Worm (Caenorhabditis elegans): ENCODE data around the gene D1086.21.

Gene D1086.21

ce11 chrV:14028256-14028743, 36.2 kb upstream of the D1086.21 start (continued):
- TF ChIP-seq alr-1 (tag; optimal IDR thresholded peaks at IDR 0.05; ENCODE audit: borderline replicate concordance): no peak
- TF ChIP-seq fos-1 (tag; optimal IDR thresholded peaks at IDR 0.05): peak; percentile 46
- peak; percentile 59 for TF ChIP-seq swsn-7 (tag; optimal IDR thresholded peaks at IDR 0.05)
- TF ChIP-seq pag-3 (tag; optimal IDR thresholded peaks at IDR 0.05; ENCODE audit: borderline replicate concordance, insufficient read depth): no peak
- no peak for TF ChIP-seq sptf-1 (tag; optimal IDR thresholded peaks at IDR 0.05)
- TF ChIP-seq isw-1 (GFP tag; IDR thresholded peaks at IDR 0.05): peak; percentile 22; the same call in 1 of the 2 replicates
- TF ChIP-seq fkh-8 (tag; optimal IDR thresholded peaks at IDR 0.05): no peak
- no peak for TF ChIP-seq ceh-90 (tag; optimal IDR thresholded peaks at IDR 0.05)
- peak; percentile 9 for TF ChIP-seq tbx-2 (tag; optimal IDR thresholded peaks at IDR 0.05)
- TF ChIP-seq sox-4 (tag; optimal IDR thresholded peaks at IDR 0.05): no peak
- peak; percentile 84 for TF ChIP-seq elt-2 (tag; optimal IDR thresholded peaks at IDR 0.05)
- TF ChIP-seq mdl-1 (tag; optimal IDR thresholded peaks at IDR 0.05): no peak
- peak in 1 of 2 experiments; percentile 57 for TF ChIP-seq ztf-11 (tag; optimal IDR thresholded peaks at IDR 0.05)
- peak; percentile 72 for TF ChIP-seq grh-1 (GFP tag; IDR thresholded peaks at IDR 0.05)
- TF ChIP-seq ces-1 (GFP tag; optimal IDR thresholded peaks at IDR 0.05): no peak
- TF ChIP-seq dsc-1 (tag; optimal IDR thresholded peaks at IDR 0.05): no peak
- peak; percentile 29 for TF ChIP-seq irx-1 (tag; optimal IDR thresholded peaks at IDR 0.05)
- TF ChIP-seq mef-2 (tag; optimal IDR thresholded peaks at IDR 0.05): no peak
- no peak for TF ChIP-seq blmp-1 (tag; optimal IDR thresholded peaks at IDR 0.05)
- TF ChIP-seq ceh-63 (GFP tag; optimal IDR thresholded peaks at IDR 0.05): no peak
- peak; percentile 80 for TF ChIP-seq nhr-47 (tag; optimal IDR thresholded peaks at IDR 0.05)
- peak; percentile 18 for TF ChIP-seq aly-2 (tag; optimal IDR thresholded peaks at IDR 0.05)
- TF ChIP-seq aha-1 (tag; optimal IDR thresholded peaks at IDR 0.05): no peak
- TF ChIP-seq nhr-28 (tag; optimal IDR thresholded peaks at IDR 0.05): no peak
- TF ChIP-seq nhr-11 (tag; optimal IDR thresholded peaks at IDR 0.05): no peak
- no peak for TF ChIP-seq mep-1 (tag; optimal IDR thresholded peaks at IDR 0.05)
- no peak for TF ChIP-seq unc-86 (tag; optimal IDR thresholded peaks at IDR 0.05)
- TF ChIP-seq egl-27 (tag; optimal IDR thresholded peaks at IDR 0.05): no peak
- no peak for TF ChIP-seq ztf-4 (tag; optimal IDR thresholded peaks at IDR 0.05)
- no peak for TF ChIP-seq pqm-1 (tag; optimal IDR thresholded peaks at IDR 0.05)
- peak; percentile 84 for TF ChIP-seq nhr-71 (tag; optimal IDR thresholded peaks at IDR 0.05)
- TF ChIP-seq unc-98 (GFP tag; IDR thresholded peaks at IDR 0.05): no peak
- peak; percentile 21 for TF ChIP-seq xbp-1 (tag; optimal IDR thresholded peaks at IDR 0.05)
- TF ChIP-seq ceh-8 (GFP tag; optimal IDR thresholded peaks at IDR 0.05): no peak
- peak; percentile 81 for TF ChIP-seq rnt-1 (tag; optimal IDR thresholded peaks at IDR 0.05)
- no peak for TF ChIP-seq hlh-17 (GFP tag; optimal IDR thresholded peaks at IDR 0.05; ENCODE audit: borderline replicate concordance)
- TF ChIP-seq nhr-84 (tag; optimal IDR thresholded peaks at IDR 0.05): no peak
- TF ChIP-seq ceh-88 (GFP tag; IDR thresholded peaks at IDR 0.05): 0 out of 2 replicates have a peak, but pooled peaks have one; percentile 35
- TF ChIP-seq dpl-1 (GFP tag; optimal IDR thresholded peaks at IDR 0.05): no peak
- TF ChIP-seq unc-30 (tag; optimal IDR thresholded peaks at IDR 0.05): no peak
- TF ChIP-seq nhr-19 (GFP tag; conservative IDR thresholded peaks at IDR 0.05): peak; percentile 79
- no peak for TF ChIP-seq hlh-4 (tag; optimal IDR thresholded peaks at IDR 0.05)
- TF ChIP-seq ets-5 (GFP tag; IDR thresholded peaks at IDR 0.05): 0 out of 2 replicates have a peak, but pooled peaks have one; percentile 44
- TF ChIP-seq Y116A8C.19 (tag; optimal IDR thresholded peaks at IDR 0.05; ENCODE audit: borderline replicate concordance): no peak
- no peak for TF ChIP-seq nhr-12 (tag; optimal IDR thresholded peaks at IDR 0.05)
- TF ChIP-seq mab-9 (GFP tag; IDR thresholded peaks at IDR 0.05): no peak
- TF ChIP-seq hpl-2 (GFP tag; optimal IDR thresholded peaks at IDR 0.05): peak; percentile 38
- TF ChIP-seq pax-3 (tag; optimal IDR thresholded peaks at IDR 0.05): peak; percentile 52
- TF ChIP-seq nhr-237 (tag; optimal IDR thresholded peaks at IDR 0.05): no peak
- no peak for TF ChIP-seq lin-14 (GFP tag; optimal IDR thresholded peaks at IDR 0.05)
- no peak for TF ChIP-seq elt-3 (tag; optimal IDR thresholded peaks at IDR 0.05)
- TF ChIP-seq lir-3 (tag; optimal IDR thresholded peaks at IDR 0.05; ENCODE audit: poor library complexity): no peak
- peak; percentile 71 for TF ChIP-seq ama-1 (optimal IDR thresholded peaks at IDR 0.05)
